Fruit fly (Drosophila melanogaster): ENCODE data around the gene CG13999.

Gene CG13999

dm6 chr2L:5997609-5998229 is 41.5 kb upstream of the CG13999 start (continued):
- TF ChIP-seq sc (optimal IDR thresholded peaks at IDR 0.05) (no peak), sc (GFP tag; optimal IDR thresholded peaks at IDR 0.05) (no peak), ewg (GFP tag; optimal IDR thresholded peaks at IDR 0.05) (peak; percentile 18), CG6689 (GFP tag; IDR thresholded peaks at IDR 0.05) (peak; percentile 27), CG2889 (GFP tag; IDR thresholded peaks at IDR 0.05) (no peak), CG10209 (GFP tag; optimal IDR thresholded peaks at IDR 0.05) (peak; percentile 24), Taf1 (GFP tag; IDR thresholded peaks at IDR 0.05) (no peak), CG31365 (tag; optimal IDR thresholded peaks at IDR 0.05) (peak; percentile 74), tio (GFP tag; optimal IDR thresholded peaks at IDR 0.05) (no peak), TFAM (GFP tag; optimal IDR thresholded peaks at IDR 0.05) (peak; percentile 15), ap (GFP tag; IDR thresholded peaks at IDR 0.05) (no peak), Ada2b (GFP tag; IDR thresholded peaks at IDR 0.05) (no peak), CG2712 (tag; optimal IDR thresholded peaks at IDR 0.05) (peak; percentile 49), crc (GFP tag; optimal IDR thresholded peaks at IDR 0.05) (no peak), CG2120 (GFP tag; optimal IDR thresholded peaks at IDR 0.05) (no peak), CG18619 (GFP tag; optimal IDR thresholded peaks at IDR 0.05) (peak; percentile 57), Eip74EF (GFP tag; optimal IDR thresholded peaks at IDR 0.05) (peak in 1 of 2 experiments; percentile 51), CG17186 (GFP tag; optimal IDR thresholded peaks at IDR 0.05) (no peak), CTCF (GFP tag; optimal IDR thresholded peaks at IDR 0.05) (peak; percentile 47), ham (GFP tag; IDR thresholded peaks at IDR 0.05) (no peak), jing (GFP tag; optimal IDR thresholded peaks at IDR 0.05) (no peak), Doc3 (GFP tag; IDR thresholded peaks at IDR 0.05; ENCODE audit: partially characterized antibody) (no peak), CG10431 (GFP tag; optimal IDR thresholded peaks at IDR 0.05) (peak; percentile 80), lbe (GFP tag; optimal IDR thresholded peaks at IDR 0.05) (no peak), CG12236 (GFP tag; optimal IDR thresholded peaks at IDR 0.05) (no peak), sna (GFP tag; IDR thresholded peaks at IDR 0.05; ENCODE audit: partially characterized antibody) (no peak), CG30431 (GFP tag; optimal IDR thresholded peaks at IDR 0.05) (no peak), gcm2 (GFP tag; optimal IDR thresholded peaks at IDR 0.05) (no peak), psq (GFP tag; optimal IDR thresholded peaks at IDR 0.05) (no peak), CG31224 (GFP tag; IDR thresholded peaks at IDR 0.05) (no peak), Antp (GFP tag; optimal IDR thresholded peaks at IDR 0.05) (no peak), CG13894 (tag; optimal IDR thresholded peaks at IDR 0.05) (peak; percentile 42), Hsf (GFP tag; optimal IDR thresholded peaks at IDR 0.05) (no peak), CG32767 (GFP tag; IDR thresholded peaks at IDR 0.05) (peak; percentile 52), HmgD (GFP tag; optimal IDR thresholded peaks at IDR 0.05) (no peak), ftz-f1 (GFP tag; optimal IDR thresholded peaks at IDR 0.05) (no peak), Abd-B (GFP tag; optimal IDR thresholded peaks at IDR 0.05) (no peak), Lpt (GFP tag; optimal IDR thresholded peaks at IDR 0.05) (no peak), otp (GFP tag; IDR thresholded peaks at IDR 0.05) (peak; percentile 37; the same call in 1 of the 3 replicates), CG7372 (GFP tag; IDR thresholded peaks at IDR 0.05) (no peak), insv (GFP tag; optimal IDR thresholded peaks at IDR 0.05) (peak in 1 of 2 experiments; percentile 49), danr (GFP tag; IDR thresholded peaks at IDR 0.05) (no peak), CG31388 (GFP tag; optimal IDR thresholded peaks at IDR 0.05) (no peak), ranshi (GFP tag; IDR thresholded peaks at IDR 0.05) (peak; percentile 23; the same call in 1 of the 2 replicates), Lim3 (GFP tag; IDR thresholded peaks at IDR 0.05) (no peak), CG11696 (GFP tag; IDR thresholded peaks at IDR 0.05) (no peak), CG13775 (GFP tag; optimal IDR thresholded peaks at IDR 0.05) (peak; percentile 20), Rfx (GFP tag; IDR thresholded peaks at IDR 0.05) (peak; percentile 28; the same call in 1 of the 2 replicates), Dfd (GFP tag; optimal IDR thresholded peaks at IDR 0.05) (no peak), sim (GFP tag; IDR thresholded peaks at IDR 0.05) (no peak), CG2116 (GFP tag; optimal IDR thresholded peaks at IDR 0.05) (peak; percentile 12), MBD-R2 (GFP tag; IDR thresholded peaks at IDR 0.05) (no peak), Ets65A (GFP tag) (peak; percentile 44)
